Worm (Caenorhabditis elegans) whole organism, midembryonic: Measurements from ENCODE around the gene F01D5.3.

Experiments used
- cog-1 ChIP-seq: sonication (generic microtip); optimal IDR thresholded peaks from 2 replicates; lab custom pipeline; 2016; ENCODE audit warnings: missing genetic modification characterization, missing compliant biosample characterization
- ztf-23 ChIP-seq: fragments of 200-800 bp; sonication (Bioruptor generic); IDR thresholded peaks from 2 replicates; pipeline ENCODE4 v1.3.6; 2022; ENCODE audit warnings: missing genetic modification reagents, missing genetic modification characterization, missing compliant biosample characterization

ce11 chrII:13974136-13974535 lies 25.8 kb downstream of the F01D5.3 start:
- TF ChIP-seq ztf-23 (GFP tag; lab: Robert Waterston, UW), result no peak
- TF ChIP-seq cog-1 (tag; lab: Kevin White, UChicago), result no peak
